Fruit fly (Drosophila melanogaster): ENCODE measurements around the gene CG17806.
A peak's percentile ranks its signal among the peaks of the same experiment; 100 is the strongest.

The CG17806 gene

DNA sequence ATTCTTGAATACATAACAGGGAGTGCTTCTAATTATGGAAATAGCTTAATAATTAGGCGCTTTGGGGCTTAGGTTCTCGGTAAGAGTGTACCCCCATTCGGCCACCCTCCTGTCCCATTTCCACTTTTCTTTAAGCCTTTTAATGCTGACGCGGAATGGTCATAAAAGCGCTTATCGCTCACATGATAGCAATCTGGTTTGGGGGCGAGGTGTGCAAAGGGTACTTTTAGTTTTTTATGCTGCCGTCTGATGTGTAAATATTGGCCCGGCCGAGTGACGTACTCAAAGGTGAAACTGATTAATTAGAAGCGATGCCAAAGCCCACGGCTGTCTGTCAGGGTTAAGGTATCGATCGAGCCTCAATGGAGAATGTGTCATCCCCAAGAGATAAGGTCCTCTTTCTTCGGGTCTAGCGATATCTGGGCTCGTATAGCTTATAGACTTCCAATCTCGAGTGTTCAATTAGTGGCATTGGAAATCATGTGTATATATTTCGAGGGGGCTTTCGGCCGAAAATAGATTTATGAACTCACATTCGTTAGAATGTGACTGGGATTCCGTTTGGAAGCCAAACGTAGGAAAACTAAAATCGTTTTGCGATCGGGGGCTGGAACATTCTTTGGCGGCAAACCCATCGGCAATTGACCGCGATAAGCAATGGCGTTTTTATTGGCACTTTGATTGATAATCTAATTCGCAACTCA lies 43.1 kb downstream of the CG17806 start (continued):
- no peak for TF ChIP-seq CG12299 (tag; optimal IDR thresholded peaks at IDR 0.05)
- peak; percentile 18 for TF ChIP-seq caup (GFP tag; optimal IDR thresholded peaks at IDR 0.05; ENCODE audit: severe bottlenecking)
- peak; percentile 14 for TF ChIP-seq CG12769 (tag; optimal IDR thresholded peaks at IDR 0.05)
- no peak for TF ChIP-seq CG4730 (GFP tag; IDR thresholded peaks at IDR 0.05)
- peak; percentile 20; the same call in 1 of the 3 replicates for TF ChIP-seq vnd (GFP tag; IDR thresholded peaks at IDR 0.05; ENCODE audit: partially characterized antibody)
- peak; percentile 1 for TF ChIP-seq PHDP (tag; optimal IDR thresholded peaks at IDR 0.05)
- peak; percentile 32 for TF ChIP-seq mirr (GFP tag; optimal IDR thresholded peaks at IDR 0.05)
- peak; percentile 59 for TF ChIP-seq CG12071 (GFP tag; optimal IDR thresholded peaks at IDR 0.05)
- TF ChIP-seq Hsf (GFP tag; optimal IDR thresholded peaks at IDR 0.05): no peak
- TF ChIP-seq CG1792 (GFP tag; optimal IDR thresholded peaks at IDR 0.05): no peak
- TF ChIP-seq Med (GFP tag): peak; percentile 57
- TF ChIP-seq CG32772 (GFP tag; IDR thresholded peaks at IDR 0.05): no peak
- TF ChIP-seq CG4360 (GFP tag; IDR thresholded peaks at IDR 0.05): no peak
- no peak for TF ChIP-seq D (optimal IDR thresholded peaks at IDR 0.05)
- no peak for TF ChIP-seq D (GFP tag; optimal IDR thresholded peaks at IDR 0.05)
- TF ChIP-seq Hr78 (GFP tag; optimal IDR thresholded peaks at IDR 0.05): peak in 1 of 2 experiments; percentile 82
- TF ChIP-seq MTF-1 (GFP tag; optimal IDR thresholded peaks at IDR 0.05; ENCODE audit: borderline replicate concordance): peak; percentile 18
- peak; percentile 95 for TF ChIP-seq exex (tag; optimal IDR thresholded peaks at IDR 0.05)
- TF ChIP-seq gcm2 (GFP tag; optimal IDR thresholded peaks at IDR 0.05): no peak
- no peak for TF ChIP-seq CG8290 (GFP tag; optimal IDR thresholded peaks at IDR 0.05)
- TF ChIP-seq CG8290 (tag; optimal IDR thresholded peaks at IDR 0.05): peak in 1 of 2 experiments; percentile 32
- no peak for TF ChIP-seq sob (GFP tag; IDR thresholded peaks at IDR 0.05)
- TF ChIP-seq ab (GFP tag; optimal IDR thresholded peaks at IDR 0.05): no peak
- peak; percentile 67 for TF ChIP-seq lab (GFP tag; optimal IDR thresholded peaks at IDR 0.05)
- TF ChIP-seq CG2678 (tag; optimal IDR thresholded peaks at IDR 0.05): peak; percentile 40
- no peak for TF ChIP-seq Drgx (GFP tag; IDR thresholded peaks at IDR 0.05)
- peak; percentile 85 for TF ChIP-seq grn (GFP tag; optimal IDR thresholded peaks at IDR 0.05)

DNA sequence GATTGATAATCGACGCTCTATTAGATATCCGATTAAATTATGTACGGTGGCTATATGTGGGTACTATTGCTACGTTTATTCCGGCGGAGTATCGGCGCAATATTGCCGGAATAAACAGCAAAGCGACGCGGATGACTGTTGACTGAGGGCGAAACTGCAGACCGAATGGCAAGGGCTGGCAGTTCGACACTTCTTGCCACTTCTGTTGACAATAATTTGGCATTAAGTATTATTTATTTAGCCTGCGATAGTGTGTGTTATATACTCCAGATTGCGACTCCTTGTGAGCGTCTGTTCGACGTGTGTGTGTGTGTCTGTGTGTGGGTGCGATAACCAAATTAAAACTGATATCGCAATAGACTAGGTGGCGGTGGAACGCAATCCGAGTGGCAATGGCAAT lies 44.2 kb downstream of the CG17806 start:
- TF ChIP-seq exex (tag; optimal IDR thresholded peaks at IDR 0.05) (peak; percentile 93), ato (GFP tag; IDR thresholded peaks at IDR 0.05; ENCODE audit: partially characterized antibody) (no peak), Dbx (GFP tag; IDR thresholded peaks at IDR 0.05) (no peak), CG33557 (GFP tag; optimal IDR thresholded peaks at IDR 0.05) (no peak), Fer1 (GFP tag; optimal IDR thresholded peaks at IDR 0.05) (peak; percentile 2), lov (optimal IDR thresholded peaks at IDR 0.05) (no peak), lov (GFP tag; IDR thresholded peaks at IDR 0.05) (no peak), fd3F (GFP tag; optimal IDR thresholded peaks at IDR 0.05) (no peak), jumu (GFP tag; optimal IDR thresholded peaks at IDR 0.05) (no peak), Chrac-16 (GFP tag; optimal IDR thresholded peaks at IDR 0.05) (no peak), caup (GFP tag; optimal IDR thresholded peaks at IDR 0.05; ENCODE audit: severe bottlenecking) (no peak), CG16813 (GFP tag; IDR thresholded peaks at IDR 0.05; ENCODE audit: partially characterized antibody) (no peak), CG17829 (tag; optimal IDR thresholded peaks at IDR 0.05) (no peak), lab (GFP tag; optimal IDR thresholded peaks at IDR 0.05) (peak; percentile 28), sisA (GFP tag; IDR thresholded peaks at IDR 0.05) (no peak), CG32532 (GFP tag; IDR thresholded peaks at IDR 0.05) (no peak), Nf-YA (GFP tag; IDR thresholded peaks at IDR 0.05) (no peak), cwo (GFP tag; optimal IDR thresholded peaks at IDR 0.05) (peak; percentile 43), CG2678 (tag; optimal IDR thresholded peaks at IDR 0.05) (no peak), grau (tag; optimal IDR thresholded peaks at IDR 0.05) (no peak), CG2889 (GFP tag; IDR thresholded peaks at IDR 0.05) (no peak), tna (GFP tag; IDR thresholded peaks at IDR 0.05; ENCODE audit: partially characterized antibody) (no peak), CG15696 (tag; optimal IDR thresholded peaks at IDR 0.05) (no peak), CG1529 (GFP tag; optimal IDR thresholded peaks at IDR 0.05) (no peak), CG3995 (GFP tag; optimal IDR thresholded peaks at IDR 0.05) (no peak), CG10565 (GFP tag; optimal IDR thresholded peaks at IDR 0.05) (no peak), Sry-δ (GFP tag; optimal IDR thresholded peaks at IDR 0.05) (no peak)
